Fruit fly (Drosophila melanogaster): ENCODE data around the gene Best2.

dm6 chr3L:6268076-6268475 is 11.6 kb upstream of the Best2 start:
- TF ChIP-seq psq (optimal IDR thresholded peaks at IDR 0.05) (no peak), CG8478 (optimal IDR thresholded peaks at IDR 0.05) (no peak), EcR (GFP tag; optimal IDR thresholded peaks at IDR 0.05) (no peak), Dll (optimal IDR thresholded peaks at IDR 0.05) (no peak), usp (GFP tag; optimal IDR thresholded peaks at IDR 0.05) (no peak), pan (optimal IDR thresholded peaks at IDR 0.05) (no peak)
